Worm (Caenorhabditis elegans) whole organism, L3 larva: ENCODE results near the gene F38B6.6.

ENCODE experiments used
- R02D3.7 ChIP-seq: fragments of 150-350 bp; optimal IDR thresholded peaks from 2 replicates; lab custom pipeline; 2014; ENCODE audit warnings: missing biosample characterization, missing genetic modification characterization
- ZK546.5 ChIP-seq: sonication (generic microtip); optimal IDR thresholded peaks from 2 replicates; lab custom pipeline; 2017; ENCODE audit warnings: missing biosample characterization, missing genetic modification characterization
- ama-1 ChIP-seq: fragments of 150-350 bp; optimal IDR thresholded peaks from 2 replicates; lab custom pipeline; 2018
- ceh-16 ChIP-seq: sonication (generic microtip); optimal IDR thresholded peaks from 2 replicates; lab custom pipeline; 2017; ENCODE audit warnings: missing biosample characterization, missing genetic modification characterization
- ceh-28 ChIP-seq: fragments of 150-350 bp; optimal IDR thresholded peaks from 2 replicates; lab custom pipeline; 2014; ENCODE audit warnings: missing biosample characterization, missing genetic modification reagents, missing genetic modification characterization
- ceh-82 ChIP-seq: fragments of 150-350 bp; optimal IDR thresholded peaks from 2 replicates; lab custom pipeline; 2014; ENCODE audit warnings: missing biosample characterization, missing genetic modification characterization
- elt-2 ChIP-seq: sonication (generic microtip); optimal IDR thresholded peaks from 2 replicates; lab custom pipeline; 2016; ENCODE audit warnings: missing genetic modification reagents, mild to moderate bottlenecking, missing genetic modification characterization, missing compliant biosample characterization
- eor-1 ChIP-seq, 2 experiments: fragments of 150-350 bp; optimal IDR thresholded peaks; 2 replicates each; lab custom pipeline; 2014 to 2018; ENCODE audit warnings: missing biosample characterization in 2 of 2, missing genetic modification characterization in 2 of 2
- fkh-10 ChIP-seq: sonication (generic microtip); optimal IDR thresholded peaks from 2 replicates; lab custom pipeline; 2017; ENCODE audit warnings: missing biosample characterization, missing genetic modification reagents, missing genetic modification characterization
- fkh-2 ChIP-seq: fragments of 150-350 bp; optimal IDR thresholded peaks from 2 replicates; lab custom pipeline; 2014; ENCODE audit warnings: missing biosample characterization, missing genetic modification reagents, missing genetic modification characterization
- hmg-11 ChIP-seq: sonication (generic microtip); optimal IDR thresholded peaks from 2 replicates; lab custom pipeline; 2016; ENCODE audit warnings: missing genetic modification characterization, missing compliant biosample characterization
- jun-1 ChIP-seq: fragments of 150-350 bp; optimal IDR thresholded peaks from 2 replicates; lab custom pipeline; 2014; ENCODE audit warnings: missing biosample characterization, missing genetic modification reagents, missing genetic modification characterization
- lin-15B ChIP-seq: fragments of 150-350 bp; optimal IDR thresholded peaks from 2 replicates; lab custom pipeline; 2014; ENCODE audit warnings: missing biosample characterization, missing genetic modification characterization
- lsy-12 ChIP-seq: sonication (generic microtip); optimal IDR thresholded peaks from 2 replicates; lab custom pipeline; 2016; ENCODE audit warnings: mild to moderate bottlenecking, missing genetic modification characterization, missing compliant biosample characterization
- mdl-1 ChIP-seq: fragments of 150-350 bp; optimal IDR thresholded peaks from 2 replicates; lab custom pipeline; 2014; ENCODE audit warnings: missing biosample characterization, missing genetic modification characterization
- mml-1 ChIP-seq: fragments of 150-350 bp; sonication (generic microtip); optimal IDR thresholded peaks from 3 replicates; lab custom pipeline; 2014; ENCODE audit warnings: missing biosample characterization, missing genetic modification characterization
- nfya-1 ChIP-seq: sonication (generic microtip); optimal IDR thresholded peaks from 2 replicates; lab custom pipeline; 2017; ENCODE audit warnings: missing genetic modification characterization, mild to moderate bottlenecking, missing compliant biosample characterization, antibody characterized with exemption, moderate library complexity; ENCODE audit not compliant: insufficient read depth
- nhr-23 ChIP-seq: fragments of 150-350 bp; optimal IDR thresholded peaks from 2 replicates; lab custom pipeline; 2014; ENCODE audit warnings: missing biosample characterization, missing genetic modification reagents, missing genetic modification characterization
- nhr-237 ChIP-seq: fragments of 150-350 bp; optimal IDR thresholded peaks from 2 replicates; lab custom pipeline; 2014; ENCODE audit warnings: missing biosample characterization, missing genetic modification characterization
- nhr-25 ChIP-seq: sonication (generic microtip); optimal IDR thresholded peaks from 2 replicates; lab custom pipeline; 2017; ENCODE audit warnings: missing biosample characterization, missing genetic modification characterization
- nhr-28 ChIP-seq: fragments of 150-350 bp; optimal IDR thresholded peaks from 2 replicates; lab custom pipeline; 2014; ENCODE audit warnings: missing biosample characterization, missing genetic modification characterization
- nhr-43 ChIP-seq: sonication (generic microtip); optimal IDR thresholded peaks from 2 replicates; lab custom pipeline; 2016; ENCODE audit warnings: mild to moderate bottlenecking, missing genetic modification characterization, missing compliant biosample characterization; ENCODE audit not compliant: poor library complexity, severe bottlenecking
- nhr-67 ChIP-seq: fragments of 150-350 bp; optimal IDR thresholded peaks from 2 replicates; lab custom pipeline; 2014; ENCODE audit warnings: missing biosample characterization, missing genetic modification characterization
- nhr-76 ChIP-seq: fragments of 150-350 bp; sonication (generic microtip); optimal IDR thresholded peaks from 5 replicates; lab custom pipeline; 2014; ENCODE audit warnings: missing biosample characterization, missing genetic modification characterization
- skn-1 ChIP-seq: fragments of 150-350 bp; optimal IDR thresholded peaks from 2 replicates; lab custom pipeline; 2014; ENCODE audit warnings: missing biosample characterization, missing genetic modification characterization
- snpc-4 ChIP-seq: fragments of 150-350 bp; optimal IDR thresholded peaks from 2 replicates; lab custom pipeline; 2014; ENCODE audit warnings: missing biosample characterization, missing genetic modification characterization
- unc-62 ChIP-seq: fragments of 150-350 bp; sonication (generic microtip); optimal IDR thresholded peaks from 4 replicates; lab custom pipeline; 2014; ENCODE audit warnings: missing biosample characterization, missing genetic modification reagents, missing genetic modification characterization
- zag-1 ChIP-seq: fragments of 150-350 bp; optimal IDR thresholded peaks from 2 replicates; lab custom pipeline; 2014; ENCODE audit warnings: missing biosample characterization, missing genetic modification characterization
- ztf-11 ChIP-seq: fragments of 150-350 bp; optimal IDR thresholded peaks from 2 replicates; lab custom pipeline; 2014; ENCODE audit warnings: missing biosample characterization, missing genetic modification characterization
- ztf-4 ChIP-seq: fragments of 150-350 bp; optimal IDR thresholded peaks from 2 replicates; lab custom pipeline; 2014; ENCODE audit warnings: missing biosample characterization, missing genetic modification characterization

The F38B6.6 gene

ce11 chrX:6637933-6638332, 52.0 kb downstream of the F38B6.6 start:
- TF ChIP-seq nhr-25 (tag; lab: Kevin White, UChicago) (no peak), ama-1 (lab: Kevin White, UChicago) (no peak), ceh-16 (tag; lab: Kevin White, UChicago) (no peak), nhr-76 (no peak), unc-62 (GFP tag; lab: Kevin White, UChicago) (no peak), skn-1 (tag; lab: Kevin White, UChicago) (no peak), nhr-28 (tag; lab: Kevin White, UChicago) (no peak), mdl-1 (tag; lab: Kevin White, UChicago) (no peak), ceh-28 (no peak), nhr-237 (tag; lab: Kevin White, UChicago) (no peak), hmg-11 (tag; lab: Kevin White, UChicago) (no peak), ZK546.5 (tag; lab: Kevin White, UChicago) (no peak), snpc-4 (no peak), lin-15B (no peak), eor-1 (tag; optimal IDR thresholded peaks at IDR 0.05; lab: Kevin White, UChicago) (no peak), R02D3.7 (tag; lab: Kevin White, UChicago) (no peak), ceh-82 (tag; lab: Kevin White, UChicago) (no peak), nhr-67 (no peak)

- TF ChIP-seq nhr-23 (tag; lab: Kevin White, UChicago) (no peak), mml-1 (tag; lab: Kevin White, UChicago) (no peak), ztf-11 (tag; lab: Kevin White, UChicago) (no peak), ama-1 (lab: Kevin White, UChicago) (no peak), zag-1 (tag; lab: Kevin White, UChicago) (no peak), jun-1 (tag; lab: Kevin White, UChicago) (no peak), fkh-2 (no peak), lsy-12 (no peak), nhr-43 (tag; lab: Kevin White, UChicago) (no peak), ceh-16 (tag; lab: Kevin White, UChicago) (no peak), ztf-4 (no peak), nfya-1 (tag; lab: Kevin White, UChicago) (no peak), elt-2 (tag; lab: Kevin White, UChicago) (no peak), nhr-67 (no peak), ceh-82 (tag; lab: Kevin White, UChicago) (no peak), fkh-10 (GFP tag; lab: Kevin White, UChicago) (no peak)
These were observed 54.7 kb downstream of the F38B6.6 start, which contains the start of gene aexr-1 for ce11 chrX:6635173-6635572. TSS of gene aexr-1 (minus strand) at chrX:6635273.
